Worm (Caenorhabditis elegans) whole organism, L4/young adult: ENCODE data around the gene nkcc-1.

Experiments
- W03F9.2 ChIP-seq: fragments of 150-350 bp; optimal IDR thresholded peaks from 2 replicates; lab custom pipeline; 2014; ENCODE audit warnings: missing biosample characterization, missing genetic modification characterization
- dao-5 ChIP-seq: sonication (generic microtip); optimal IDR thresholded peaks from 2 replicates; lab custom pipeline; 2016; ENCODE audit warnings: missing genotype, missing genetic modification characterization, moderate library complexity, missing compliant biosample characterization

ce11 chrIV:14123956-14124355, at the start of gene nkcc-1:
- TF ChIP-seq dao-5 (tag; lab: Kevin White, UChicago) (no peak), W03F9.2 (no peak)
